Fruit fly (Drosophila melanogaster): Measurements from ENCODE around the gene dob.

DNA sequence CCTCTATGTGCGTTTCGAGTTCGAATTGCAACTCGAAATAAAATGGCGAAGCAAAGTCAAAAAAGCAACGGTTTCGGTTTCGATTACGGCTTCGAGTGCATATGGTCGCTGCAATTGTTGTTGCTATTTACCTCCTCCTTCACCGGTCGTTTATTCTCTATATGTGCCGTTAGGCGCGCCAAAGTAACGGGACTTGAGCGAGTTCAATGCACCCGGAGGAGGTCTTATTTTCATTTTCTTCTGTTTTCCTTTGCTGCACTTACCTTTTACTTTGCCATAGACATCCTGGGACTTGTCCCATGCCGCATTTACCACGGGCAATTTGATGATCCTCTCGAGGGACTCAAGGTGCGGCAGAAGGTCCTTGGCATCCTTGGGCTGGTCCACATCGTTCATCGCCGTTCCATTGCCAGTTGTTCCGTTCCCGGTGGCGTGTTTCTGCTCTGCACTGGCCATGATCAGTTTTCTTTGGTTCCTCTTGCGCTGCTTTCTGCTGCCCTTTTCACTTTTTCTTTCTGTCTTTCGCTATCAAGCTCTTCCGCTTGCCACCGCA is 8.8 kb downstream of the dob start:
- TF ChIP-seq CG8478 (optimal IDR thresholded peaks at IDR 0.05) (no peak), CTCF (optimal IDR thresholded peaks at IDR 0.05) (no peak)

All from S2 (cell line).